Fruit fly (Drosophila melanogaster) whole organism, embryonic: ENCODE results near the gene Ilk.

ENCODE experiments used
- B-H2 ChIP-seq: fragments of 200-800 bp; sonication (Bioruptor generic); optimal IDR thresholded peaks from 2 replicates; lab custom pipeline; 2018; ENCODE audit warnings: missing biosample characterization, mild to moderate bottlenecking, missing genetic modification characterization
- BEAF-32 ChIP-seq: fragments of 200-800 bp; sonication (Bioruptor generic); optimal IDR thresholded peaks from 3 replicates; lab custom pipeline; 2017; ENCODE audit warnings: missing biosample characterization, missing genetic modification characterization, mild to moderate bottlenecking, moderate library complexity, missing genetic modification reagents
- Bteb2 ChIP-seq: fragments of 200-800 bp; sonication (Bioruptor generic); optimal IDR thresholded peaks from 2 replicates; lab custom pipeline; 2016; ENCODE audit warnings: missing biosample characterization, missing genetic modification characterization
- CG10366 ChIP-seq: fragments of 200-800 bp; sonication (Bioruptor generic); IDR thresholded peaks from 2 replicates; pipeline ENCODE4 v1.3.6; 2022; ENCODE audit warnings: missing biosample characterization, missing genetic modification characterization
- CG12071 ChIP-seq: fragments of 200-800 bp; sonication (Bioruptor generic); optimal IDR thresholded peaks from 3 replicates; lab custom pipeline; 2018; ENCODE audit warnings: missing biosample characterization, mild to moderate bottlenecking, missing genetic modification characterization
- CG12391 ChIP-seq: fragments of 200-800 bp; sonication (Bioruptor generic); optimal IDR thresholded peaks from 3 replicates; lab custom pipeline; 2018; ENCODE audit warnings: missing biosample characterization, mild to moderate bottlenecking, missing genetic modification characterization, moderate library complexity
- CG13296 ChIP-seq: fragments of 200-800 bp; sonication (Bioruptor generic); optimal IDR thresholded peaks from 3 replicates; lab custom pipeline; 2018; ENCODE audit warnings: missing biosample characterization, mild to moderate bottlenecking, missing genetic modification characterization
- CG13894 ChIP-seq: fragments of 200-800 bp; sonication (Bioruptor generic); optimal IDR thresholded peaks from 3 replicates; lab custom pipeline; 2018; ENCODE audit warnings: missing biosample characterization, mild to moderate bottlenecking, missing genetic modification characterization, moderate library complexity
- CG14014 ChIP-seq: fragments of 200-800 bp; sonication (Bioruptor generic); IDR thresholded peaks from 2 replicates; pipeline ENCODE4 v1.3.6; 2022; ENCODE audit warnings: missing biosample characterization, missing genetic modification characterization
- CG14667 ChIP-seq: fragments of 200-800 bp; sonication (Bioruptor generic); IDR thresholded peaks from 2 replicates; pipeline ENCODE4 v1.3.6; 2022; ENCODE audit warnings: missing biosample characterization, missing genetic modification characterization
- CG15514 ChIP-seq: fragments of 200-800 bp; sonication (Bioruptor generic); optimal IDR thresholded peaks from 3 replicates; lab custom pipeline; 2017; ENCODE audit warnings: missing biosample characterization, missing genetic modification characterization, mild to moderate bottlenecking, moderate library complexity, missing genetic modification reagents
- CG16779 ChIP-seq: fragments of 200-800 bp; sonication (Bioruptor generic); IDR thresholded peaks from 2 replicates; pipeline ENCODE4 v1.3.6; 2022; ENCODE audit warnings: missing biosample characterization, missing genetic modification characterization
- CG16813 ChIP-seq: fragments of 200-800 bp; sonication (Bioruptor generic); IDR thresholded peaks from 3 replicates; pipeline ENCODE4 v1.3.6; 2022; ENCODE audit warnings: missing biosample characterization, missing genetic modification characterization; ENCODE audit not compliant: partially characterized antibody
- CG17328 ChIP-seq: fragments of 200-800 bp; sonication (Bioruptor generic); IDR thresholded peaks from 2 replicates; pipeline ENCODE4 v1.3.6; 2022; ENCODE audit warnings: missing biosample characterization, missing genetic modification characterization
- CG18011 ChIP-seq: fragments of 200-800 bp; sonication (Bioruptor generic); optimal IDR thresholded peaks from 2 replicates; lab custom pipeline; 2017; ENCODE audit warnings: missing biosample characterization, missing genetic modification characterization, mild to moderate bottlenecking, moderate library complexity, missing genotype
- CG32532 ChIP-seq: fragments of 200-800 bp; sonication (Bioruptor generic); IDR thresholded peaks from 2 replicates; pipeline ENCODE4 v1.3.6; 2022; ENCODE audit warnings: missing biosample characterization, missing genetic modification characterization
- CG34376 ChIP-seq: fragments of 200-800 bp; sonication (Bioruptor generic); optimal IDR thresholded peaks from 2 replicates; lab custom pipeline; 2018; ENCODE audit warnings: missing biosample characterization, mild to moderate bottlenecking, missing genetic modification characterization
- CG6254 ChIP-seq: fragments of 200-800 bp; sonication (Bioruptor generic); optimal IDR thresholded peaks from 3 replicates; lab custom pipeline; 2017; ENCODE audit warnings: mild to moderate bottlenecking, missing biosample characterization, missing genetic modification reagents, missing genetic modification characterization
- CG6765 ChIP-seq: fragments of 200-800 bp; sonication (Bioruptor generic); optimal IDR thresholded peaks from 3 replicates; lab custom pipeline; 2017; ENCODE audit warnings: missing biosample characterization, mild to moderate bottlenecking, missing genetic modification characterization
- CG6854 ChIP-seq: fragments of 200-800 bp; sonication (Bioruptor generic); optimal IDR thresholded peaks from 3 replicates; lab custom pipeline; 2017; ENCODE audit warnings: missing biosample characterization, mild to moderate bottlenecking, missing genetic modification characterization
- CG8944 ChIP-seq: fragments of 200-800 bp; sonication (Bioruptor generic); optimal IDR thresholded peaks from 3 replicates; lab custom pipeline; 2016; ENCODE audit warnings: missing biosample characterization, missing genetic modification characterization
- CTCF ChIP-seq: fragments of 200-800 bp; sonication (Bioruptor generic); optimal IDR thresholded peaks from 2 replicates; lab custom pipeline; 2017; ENCODE audit warnings: missing biosample characterization, mild to moderate bottlenecking, missing genetic modification characterization, moderate library complexity
- CoRest ChIP-seq: fragments of 200-800 bp; sonication (Bioruptor generic); optimal IDR thresholded peaks from 3 replicates; lab custom pipeline; 2018; ENCODE audit warnings: missing biosample characterization, mild to moderate bottlenecking, missing genetic modification characterization, moderate library complexity
- Dbx ChIP-seq: fragments of 200-800 bp; sonication (Bioruptor generic); IDR thresholded peaks from 3 replicates; pipeline ENCODE4 v1.3.6; 2022; ENCODE audit warnings: missing biosample characterization, missing genetic modification characterization
- Deaf1 ChIP-seq: fragments of 200-800 bp; optimal IDR thresholded peaks from 3 replicates; lab custom pipeline; 2019; ENCODE audit warnings: missing biosample characterization, mild to moderate bottlenecking, missing genetic modification characterization, moderate library complexity
- Ets97D ChIP-seq: fragments of 200-800 bp; sonication (Bioruptor generic); optimal IDR thresholded peaks from 3 replicates; lab custom pipeline; 2016; ENCODE audit warnings: missing biosample characterization, missing genetic modification characterization
- Fer1 ChIP-seq: fragments of 200-800 bp; sonication (Bioruptor generic); optimal IDR thresholded peaks from 2 replicates; lab custom pipeline; 2017; ENCODE audit warnings: missing biosample characterization, mild to moderate bottlenecking, missing genetic modification characterization
- Hand ChIP-seq: fragments of 200-800 bp; sonication (Bioruptor generic); optimal IDR thresholded peaks from 2 replicates; lab custom pipeline; 2017; ENCODE audit warnings: mild to moderate bottlenecking, missing biosample characterization, missing genetic modification reagents, missing genetic modification characterization
- Hmr ChIP-seq: fragments of 200-800 bp; sonication (Bioruptor generic); optimal IDR thresholded peaks from 3 replicates; lab custom pipeline; 2017; ENCODE audit warnings: mild to moderate bottlenecking, missing biosample characterization, missing genetic modification reagents, missing genetic modification characterization
- Scr ChIP-seq: fragments of 200-800 bp; sonication (Bioruptor generic); IDR thresholded peaks from 2 replicates; pipeline ENCODE4 v1.3.6; 2022; ENCODE audit warnings: missing biosample characterization, missing genetic modification characterization; ENCODE audit not compliant: partially characterized antibody
- cwo ChIP-seq: fragments of 200-800 bp; sonication (Bioruptor generic); optimal IDR thresholded peaks from 3 replicates; lab custom pipeline; 2017; ENCODE audit warnings: missing biosample characterization, missing genetic modification characterization, mild to moderate bottlenecking, moderate library complexity, missing genetic modification reagents
- lab ChIP-seq: fragments of 200-800 bp; sonication (Bioruptor generic); optimal IDR thresholded peaks from 3 replicates; lab custom pipeline; 2017; ENCODE audit warnings: missing biosample characterization, missing genetic modification characterization, mild to moderate bottlenecking, moderate library complexity, missing genetic modification reagents
- mirr ChIP-seq: fragments of 200-800 bp; sonication (Bioruptor generic); optimal IDR thresholded peaks from 3 replicates; lab custom pipeline; 2018; ENCODE audit warnings: missing biosample characterization, mild to moderate bottlenecking, missing genetic modification characterization
- nom ChIP-seq: fragments of 200-800 bp; sonication (Bioruptor generic); optimal IDR thresholded peaks from 2 replicates; lab custom pipeline; 2017; ENCODE audit warnings: missing biosample characterization, missing genetic modification characterization, mild to moderate bottlenecking, moderate library complexity, missing genetic modification reagents
- onecut ChIP-seq: fragments of 200-800 bp; sonication (Bioruptor generic); IDR thresholded peaks from 2 replicates; pipeline ENCODE4 v1.3.6; 2022; ENCODE audit warnings: missing biosample characterization, missing genetic modification characterization
- pfk ChIP-seq: fragments of 200-800 bp; sonication (Bioruptor generic); optimal IDR thresholded peaks from 2 replicates; lab custom pipeline; 2018; ENCODE audit warnings: missing biosample characterization, mild to moderate bottlenecking, missing genetic modification characterization, moderate library complexity
- scrt ChIP-seq: fragments of 200-800 bp; sonication (Bioruptor generic); optimal IDR thresholded peaks from 2 replicates; lab custom pipeline; 2018; ENCODE audit warnings: missing biosample characterization, mild to moderate bottlenecking, missing genetic modification characterization, moderate library complexity
- ssp ChIP-seq: fragments of 200-800 bp; sonication (Bioruptor generic); IDR thresholded peaks from 2 replicates; pipeline ENCODE4 v1.3.6; 2022; ENCODE audit warnings: missing biosample characterization, missing genetic modification characterization
- tin ChIP-seq: fragments of 200-800 bp; sonication (Bioruptor generic); optimal IDR thresholded peaks from 3 replicates; lab custom pipeline; 2016; ENCODE audit warnings: missing biosample characterization, missing genetic modification characterization
- toy ChIP-seq: fragments of 200-800 bp; sonication (Bioruptor generic); IDR thresholded peaks from 2 replicates; pipeline ENCODE4 v1.3.6; 2022; ENCODE audit warnings: missing biosample characterization, missing genetic modification characterization
- twi ChIP-seq: fragments of 200-800 bp; optimal IDR thresholded peaks from 2 replicates; lab custom pipeline; 2019; ENCODE audit warnings: missing biosample characterization, mild to moderate bottlenecking, missing genetic modification characterization, moderate library complexity
- vvl ChIP-seq: fragments of 200-800 bp; sonication (Bioruptor generic); IDR thresholded peaks from 2 replicates; pipeline ENCODE4 v1.3.6; 2022; ENCODE audit warnings: missing biosample characterization, missing genetic modification characterization

The Ilk gene

dm6 chr3L:21192024-21192423 is 24.7 kb upstream of the Ilk start (continued):
- TF ChIP-seq Deaf1 (tag; lab: Kevin White, UChicago): peak; percentile 28
- peak; percentile 67 for TF ChIP-seq Ets97D (GFP tag; lab: Kevin White, UChicago)
- TF ChIP-seq Dbx (GFP tag; lab: Robert Waterston, UW): 0 out of 3 replicates have a peak, but pooled peaks have one; percentile 9
- no peak for TF ChIP-seq CG10366
- peak; percentile 33 for TF ChIP-seq nom (GFP tag; lab: Kevin White, UChicago)
- peak; percentile 44 for TF ChIP-seq pfk (GFP tag; lab: Kevin White, UChicago)
- peak; percentile 49 for TF ChIP-seq Fer1
- TF ChIP-seq toy: no peak
- TF ChIP-seq CG8944 (GFP tag; lab: Kevin White, UChicago): no peak
- peak; percentile 65 for TF ChIP-seq CG34376
- no peak for TF ChIP-seq CG6254
- no peak for TF ChIP-seq twi (tag; lab: Kevin White, UChicago)
- TF ChIP-seq mirr (GFP tag; lab: Kevin White, UChicago): peak; percentile 44
- no peak for TF ChIP-seq CG14014
- TF ChIP-seq CoRest (tag; lab: Kevin White, UChicago): no peak
- TF ChIP-seq CG16779 (GFP tag; lab: Robert Waterston, UW): peak; percentile 56; the same call in 1 of the 2 replicates
- TF ChIP-seq CG12391 (tag; lab: Kevin White, UChicago): no peak
- TF ChIP-seq Hand (GFP tag; lab: Kevin White, UChicago): peak; percentile 40
- peak; percentile 21 for TF ChIP-seq Hmr (GFP tag; lab: Kevin White, UChicago)
- TF ChIP-seq lab (GFP tag; lab: Kevin White, UChicago): peak; percentile 61
- TF ChIP-seq ssp (GFP tag; lab: Robert Waterston, UW): no peak
- TF ChIP-seq CG13296 (GFP tag; lab: Kevin White, UChicago): peak; percentile 35
- peak; percentile 70 for TF ChIP-seq onecut (GFP tag; lab: Robert Waterston, UW)
- no peak for TF ChIP-seq Scr (GFP tag; lab: Robert Waterston, UW)
- TF ChIP-seq CG14667 (GFP tag; lab: Robert Waterston, UW): no peak
- TF ChIP-seq CG16813 (GFP tag; lab: Robert Waterston, UW): no peak
- TF ChIP-seq cwo (GFP tag; lab: Kevin White, UChicago): no peak
- TF ChIP-seq scrt: peak; percentile 66
- TF ChIP-seq CG32532 (GFP tag; lab: Robert Waterston, UW): 0 out of 2 replicates have a peak, but pooled peaks have one; percentile 6
- TF ChIP-seq BEAF-32 (GFP tag; lab: Kevin White, UChicago): no peak
- no peak for TF ChIP-seq CG18011 (GFP tag; lab: Kevin White, UChicago)
- peak; percentile 60 for TF ChIP-seq CG6765 (GFP tag; lab: Kevin White, UChicago)
- TF ChIP-seq CG17328 (GFP tag; lab: Robert Waterston, UW): 0 out of 2 replicates have a peak, but pooled peaks have one; percentile 12
- TF ChIP-seq B-H2: peak; percentile 10
- TF ChIP-seq vvl: no peak
- no peak for TF ChIP-seq tin (GFP tag; lab: Kevin White, UChicago)
- TF ChIP-seq CG13894 (tag; lab: Kevin White, UChicago): peak; percentile 43
- peak; percentile 33 for TF ChIP-seq CG6854 (GFP tag; lab: Kevin White, UChicago)
- TF ChIP-seq CG12071 (GFP tag; lab: Kevin White, UChicago): peak; percentile 33
- TF ChIP-seq CTCF: no peak
- TF ChIP-seq Bteb2 (GFP tag; lab: Kevin White, UChicago): no peak
- TF ChIP-seq CG15514 (GFP tag; lab: Kevin White, UChicago): peak; percentile 32
